Fruit fly (Drosophila melanogaster): ENCODE results near the gene PGRP-LB.
A peak's percentile ranks its signal among the peaks of the same experiment; 100 is the strongest.

The PGRP-LB gene

DNA sequence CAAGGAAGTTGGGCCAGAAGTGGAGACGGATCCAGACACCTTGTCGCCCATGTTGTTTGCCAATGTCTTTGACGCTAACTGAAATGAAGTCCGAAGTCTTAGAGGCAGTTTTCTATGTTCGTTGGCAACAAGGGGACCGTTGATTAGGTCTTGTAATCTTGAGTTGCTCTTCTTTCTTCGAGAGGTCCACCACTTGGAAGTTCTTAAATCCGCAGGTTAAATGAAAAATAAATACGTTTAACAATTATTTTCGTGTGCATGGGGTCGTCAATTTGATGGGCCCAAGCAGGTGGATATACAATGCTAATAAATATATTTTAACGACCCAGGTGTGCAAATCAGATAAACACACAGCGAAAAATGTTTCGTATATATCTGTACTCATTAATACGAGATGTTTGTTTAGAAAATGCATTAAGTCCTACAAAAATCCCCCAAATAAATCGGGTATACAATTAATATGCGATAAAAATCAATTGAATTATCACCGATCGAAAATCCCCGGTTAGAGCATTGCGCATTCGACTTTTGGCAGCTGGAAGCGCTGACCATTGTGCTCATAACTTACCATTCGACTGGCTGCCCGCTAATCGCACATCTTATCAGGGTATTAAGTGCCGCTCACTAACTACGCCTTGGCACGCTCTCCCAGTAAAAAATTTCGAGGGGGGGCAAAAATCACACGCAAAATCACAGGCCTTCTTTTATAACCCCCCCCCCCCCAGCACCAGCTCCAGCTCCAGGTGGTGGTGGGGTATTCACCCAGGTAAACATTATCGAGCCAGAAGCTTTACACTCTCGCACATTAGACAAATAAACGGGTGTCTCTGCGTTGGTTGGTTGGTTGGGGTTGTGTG is at the start of gene PGRP-LB:
TSS of gene PGRP-LB (minus strand) at position 51 of the 857 bp plus-strand sequence.
- TF ChIP-seq noc (tag; optimal IDR thresholded peaks at IDR 0.05) = no peak

DNA sequence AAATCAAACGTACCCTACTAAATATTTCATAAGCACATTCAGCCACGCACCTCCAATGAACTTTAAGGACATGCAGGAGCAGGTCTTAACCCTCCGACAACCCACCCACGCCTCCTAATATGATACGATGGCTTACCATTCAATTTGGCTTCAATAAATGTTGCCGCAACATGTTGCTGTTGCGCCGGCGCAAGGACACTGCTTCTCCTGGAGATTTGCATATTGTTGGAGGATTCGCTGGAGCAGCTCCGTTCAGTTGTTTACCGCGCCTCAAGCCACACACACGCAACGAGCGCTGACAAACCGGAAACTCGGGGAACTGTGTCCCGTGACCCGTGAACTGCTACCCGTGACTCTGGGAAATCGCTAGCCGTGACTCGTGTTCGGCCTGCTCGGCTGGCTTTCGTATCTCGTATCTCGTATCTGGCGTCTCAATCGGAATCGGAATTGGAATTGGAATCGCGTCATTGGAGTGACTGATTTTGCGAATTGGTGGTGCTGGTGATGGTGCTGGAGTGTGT is 39.4 kb upstream of the PGRP-LB start, which contains the start of gene dpr5:
TSS of gene dpr5 (plus strand) at position 270 of the 521 bp plus-strand sequence.
- no peak for TF ChIP-seq noc (tag; optimal IDR thresholded peaks at IDR 0.05)

DNA sequence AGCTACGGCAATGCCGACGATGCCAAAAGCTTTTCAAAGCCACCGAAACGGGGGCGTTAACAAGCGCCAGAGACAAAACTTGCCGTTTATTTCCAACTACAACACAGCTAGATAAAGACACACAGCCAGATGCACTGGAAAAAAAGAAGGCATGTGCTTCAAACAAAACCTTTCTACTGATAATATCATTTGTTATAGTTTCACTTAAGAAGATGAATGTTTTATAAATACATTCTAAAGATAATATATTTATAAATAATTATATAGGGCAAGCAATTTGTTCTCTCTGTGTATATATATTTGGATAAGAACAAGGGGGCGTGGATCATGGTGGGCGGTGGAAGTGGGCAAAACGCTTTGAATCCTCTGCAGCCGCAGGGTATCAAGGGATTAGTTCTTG is 29.9 kb upstream of the PGRP-LB start:
- TF ChIP-seq noc (tag; optimal IDR thresholded peaks at IDR 0.05) = no peak

DNA sequence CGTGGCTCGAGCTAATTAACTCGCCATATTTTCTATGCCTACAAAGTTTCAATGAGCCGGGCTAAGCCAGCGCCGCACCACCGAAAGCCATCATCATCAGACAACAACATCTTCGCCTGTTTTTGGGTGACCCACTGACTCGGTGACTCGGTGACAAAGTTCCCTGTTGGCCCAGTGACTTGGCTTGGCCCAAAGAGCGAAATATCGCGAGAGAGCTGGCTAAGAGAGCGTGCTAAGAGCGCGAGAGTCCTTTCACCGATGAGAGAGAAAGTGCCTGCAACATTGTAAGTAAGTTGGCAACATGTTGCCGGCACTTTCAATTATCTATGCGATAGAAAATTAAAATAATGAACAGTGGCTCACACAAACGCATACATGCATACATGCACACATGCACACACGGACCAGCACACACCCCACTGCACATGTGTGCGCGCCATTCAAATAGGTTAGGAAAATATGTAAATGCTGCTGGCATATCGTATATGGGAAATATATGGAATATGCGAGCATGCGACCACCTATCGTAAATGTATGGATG is 23.0 kb upstream of the PGRP-LB start:
- no peak for TF ChIP-seq noc (tag; optimal IDR thresholded peaks at IDR 0.05)

DNA sequence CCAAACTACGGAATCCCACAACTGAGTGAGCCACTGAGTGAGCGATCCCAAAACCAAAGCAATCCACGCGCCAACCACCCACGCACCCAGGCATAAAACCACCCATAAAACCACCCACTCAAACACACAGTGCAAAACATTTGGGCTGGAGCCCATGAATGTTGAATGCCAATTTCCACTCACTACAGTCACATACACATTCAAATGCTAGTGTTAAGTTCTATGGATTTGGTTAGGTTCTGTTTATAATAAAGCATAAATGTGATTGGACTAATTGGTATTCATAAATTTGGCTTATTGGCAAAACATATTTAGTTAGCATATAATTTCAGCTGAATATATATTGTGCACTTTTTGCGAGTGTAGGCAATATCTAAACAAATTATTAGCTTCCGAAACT is 9.4 kb upstream of the PGRP-LB start:
- no peak for TF ChIP-seq noc (tag; optimal IDR thresholded peaks at IDR 0.05)

DNA sequence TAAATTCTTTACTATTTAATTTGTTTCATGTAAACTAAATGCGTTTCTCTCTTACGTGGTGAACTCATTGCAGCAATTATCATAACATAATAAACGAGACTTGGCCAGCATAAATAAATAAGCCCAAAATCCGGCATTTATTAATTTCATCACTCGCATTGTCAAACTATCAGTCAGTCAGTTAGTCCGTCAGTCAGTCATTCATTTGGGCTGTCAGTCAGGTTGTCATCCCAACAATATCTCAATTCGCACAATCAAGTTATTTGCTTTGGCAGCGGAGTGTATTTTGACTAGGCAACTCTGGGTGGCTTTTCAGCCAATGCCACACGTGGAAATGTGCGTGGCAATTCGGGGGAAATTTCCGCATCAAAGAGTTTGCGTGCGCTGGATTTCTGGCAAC is 7.5 kb upstream of the PGRP-LB start:
- no peak for TF ChIP-seq noc (tag; optimal IDR thresholded peaks at IDR 0.05)

DNA sequence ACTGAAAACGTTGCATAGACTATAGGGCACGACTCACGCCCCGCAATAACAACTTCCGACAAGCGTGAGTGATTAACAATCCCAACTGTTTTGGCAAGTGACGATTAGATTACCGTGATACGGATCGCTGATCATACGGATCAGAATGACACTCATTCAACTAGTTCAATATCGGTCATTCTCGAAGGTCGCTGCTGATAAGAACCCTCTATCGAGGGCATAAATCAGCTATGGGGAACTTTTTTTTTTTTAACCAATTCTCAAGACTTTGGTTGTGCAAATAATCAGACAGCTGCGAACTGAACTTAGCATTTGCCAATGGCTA is 1.5 kb downstream of the PGRP-LB start:
- TF ChIP-seq noc (tag; optimal IDR thresholded peaks at IDR 0.05) = peak; percentile 15

DNA sequence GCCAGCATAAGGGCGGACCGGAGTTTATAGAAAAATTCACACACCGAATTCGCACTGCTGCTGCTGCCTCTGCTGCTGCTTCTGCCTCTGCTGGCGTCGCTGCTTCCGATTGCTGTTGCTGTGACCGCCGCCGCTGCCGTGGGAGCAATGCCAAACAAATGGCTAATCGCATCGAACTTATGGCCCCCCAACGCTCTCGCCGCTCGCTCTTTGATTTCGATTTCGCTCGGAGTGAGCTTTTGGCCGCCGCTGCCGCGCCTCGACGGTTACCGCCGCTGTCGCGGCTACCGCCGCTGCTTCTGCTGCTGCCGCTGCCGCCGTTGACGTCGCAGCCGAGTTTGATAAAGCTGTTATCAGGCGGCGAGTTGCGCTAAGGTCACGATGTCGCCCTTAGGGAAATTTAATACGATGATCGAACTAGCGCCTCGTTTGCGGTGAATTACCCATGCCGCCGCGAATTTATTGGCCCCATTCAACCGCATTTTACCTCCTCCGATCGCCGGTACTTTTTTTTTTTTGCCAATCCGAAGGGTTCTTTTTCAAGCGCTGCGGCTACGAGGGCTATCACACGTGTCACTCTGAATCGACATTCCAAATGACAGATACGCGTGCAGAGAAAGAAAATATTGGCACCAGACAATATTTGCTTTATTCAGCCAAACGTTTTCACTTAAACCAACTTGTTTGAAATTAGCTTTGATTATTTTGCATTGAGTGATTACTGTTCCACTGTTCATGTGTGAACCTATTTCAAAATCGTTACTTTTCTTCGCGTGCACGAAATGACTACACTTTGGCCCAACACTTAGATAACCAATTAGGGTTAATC is 2.1 kb downstream of the PGRP-LB start:
- TF ChIP-seq noc (tag; optimal IDR thresholded peaks at IDR 0.05) = no peak

DNA sequence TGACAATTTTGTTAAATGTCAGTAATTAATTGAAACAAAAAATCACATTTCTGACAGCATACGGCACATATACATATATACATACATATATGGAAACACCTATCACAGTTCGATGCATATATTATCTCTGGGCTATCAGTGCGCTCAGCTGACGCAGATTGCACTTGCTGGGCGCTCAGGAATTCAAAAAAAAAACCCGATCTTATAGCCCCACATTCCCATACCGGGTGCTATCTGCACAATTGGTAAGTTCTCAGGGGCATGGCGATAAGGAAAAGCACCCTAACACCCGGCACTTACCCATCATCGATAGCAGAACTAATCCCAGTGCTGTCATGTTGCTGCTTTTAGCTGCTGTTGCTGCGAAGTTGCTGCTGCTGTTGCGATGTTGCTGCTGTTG is 3.1 kb downstream of the PGRP-LB start:
- no peak for TF ChIP-seq noc (tag; optimal IDR thresholded peaks at IDR 0.05)

DNA sequence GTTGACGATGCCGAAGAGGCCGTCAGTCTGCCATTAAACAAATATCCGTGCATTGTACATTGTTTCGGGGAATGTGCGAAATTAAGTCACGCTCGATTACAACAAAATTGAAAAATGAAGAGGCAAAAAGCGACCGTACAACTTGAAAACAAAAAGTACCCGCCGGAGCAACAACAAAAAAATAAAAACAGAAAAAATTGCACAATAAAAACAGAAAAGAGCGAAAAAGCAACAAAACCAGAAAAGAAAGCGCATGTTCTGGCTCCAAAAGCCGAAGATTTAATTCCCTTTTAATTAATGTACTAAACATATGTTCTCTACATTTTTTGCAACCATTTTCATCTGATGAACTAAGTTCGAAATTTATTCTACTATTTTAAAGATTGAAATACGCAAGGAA is 3.8 kb downstream of the PGRP-LB start:
- TF ChIP-seq noc (tag; optimal IDR thresholded peaks at IDR 0.05) = no peak

DNA sequence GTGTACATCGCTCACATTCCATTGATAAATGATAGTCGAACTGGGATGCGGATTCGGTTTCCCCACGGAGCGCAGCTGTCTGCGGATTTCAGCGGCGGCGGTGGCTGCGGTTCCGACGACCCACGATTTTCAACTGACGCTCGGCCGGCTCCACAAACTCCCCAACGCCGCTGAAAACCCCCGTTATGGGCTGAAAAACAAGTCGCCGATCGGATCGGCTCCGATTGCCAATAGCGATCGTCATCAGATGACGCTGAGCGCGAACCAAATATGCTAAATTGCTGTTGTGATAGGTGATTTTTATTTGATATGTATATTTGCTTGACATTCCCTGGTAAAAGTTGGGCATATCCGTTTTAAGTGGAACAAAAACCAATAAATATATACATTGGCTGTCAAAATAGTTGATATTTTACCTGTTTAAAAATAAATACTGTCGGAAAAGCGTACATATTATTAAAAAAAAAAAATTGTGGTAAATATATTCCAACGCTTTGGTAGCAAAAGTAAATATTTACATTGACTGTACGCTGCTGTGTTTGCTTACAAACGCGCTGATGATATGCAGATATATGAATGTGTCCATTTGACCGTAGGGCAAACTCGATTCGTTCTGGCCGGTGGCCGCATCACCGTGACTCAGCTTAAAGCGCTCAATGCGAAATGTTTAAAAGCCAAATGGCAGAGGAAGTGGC is 6.0 kb downstream of the PGRP-LB start:
- TF ChIP-seq noc (tag; optimal IDR thresholded peaks at IDR 0.05) = peak; percentile 93

DNA sequence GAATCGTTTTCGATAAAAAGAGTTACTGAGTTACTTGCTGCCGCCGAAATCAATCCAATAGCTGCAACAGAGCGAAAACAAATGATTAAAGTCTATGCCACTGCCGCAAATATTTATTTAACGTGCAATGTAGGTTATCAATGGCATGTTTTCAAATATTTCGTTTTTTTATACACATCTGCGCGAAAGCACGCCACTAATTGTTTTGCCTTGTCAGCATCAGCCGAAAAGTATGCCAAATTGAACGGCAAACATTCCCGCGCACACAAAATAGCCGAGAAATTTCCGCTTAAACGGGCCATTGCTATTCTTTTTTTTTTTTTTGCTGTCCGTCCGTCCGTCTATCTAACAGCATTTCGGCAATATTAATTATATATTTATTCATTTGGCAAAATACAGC is 8.3 kb downstream of the PGRP-LB start:
- TF ChIP-seq noc (tag; optimal IDR thresholded peaks at IDR 0.05) = no peak

DNA sequence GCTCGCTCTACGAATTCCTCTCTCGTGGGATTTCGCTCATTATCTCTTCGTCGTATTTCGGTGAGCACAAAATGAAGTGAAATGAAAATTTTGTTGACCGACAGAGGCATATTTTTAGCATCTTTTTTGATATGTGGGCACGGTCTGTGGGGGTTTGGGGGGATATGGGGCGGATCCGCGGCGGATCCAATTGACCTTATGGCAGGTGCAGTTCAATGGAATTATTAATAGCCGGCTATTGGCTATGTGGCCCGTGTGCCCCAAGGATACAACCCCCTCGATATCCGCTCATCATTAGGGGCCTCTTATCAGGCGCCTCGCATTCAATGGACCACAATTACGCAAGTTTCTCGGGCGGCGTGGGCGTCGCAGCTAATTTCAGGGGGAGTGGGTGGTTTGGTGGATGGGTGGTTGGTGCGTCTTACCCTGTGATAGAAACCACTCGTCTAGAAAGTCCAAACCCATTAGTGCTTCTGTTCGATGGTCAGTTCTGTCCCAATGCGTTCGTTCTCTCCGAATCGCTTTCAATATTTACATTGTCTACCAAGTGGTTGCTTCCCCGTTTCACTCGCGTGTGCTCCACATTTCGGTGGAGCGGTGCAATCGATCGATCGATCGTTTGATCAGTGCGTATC is 9.0 kb downstream of the PGRP-LB start, which contains the start of gene sals:
TSS of gene sals (minus strand) at position 585 of the 635 bp plus-strand sequence.
- TF ChIP-seq noc (tag; optimal IDR thresholded peaks at IDR 0.05) = no peak

DNA sequence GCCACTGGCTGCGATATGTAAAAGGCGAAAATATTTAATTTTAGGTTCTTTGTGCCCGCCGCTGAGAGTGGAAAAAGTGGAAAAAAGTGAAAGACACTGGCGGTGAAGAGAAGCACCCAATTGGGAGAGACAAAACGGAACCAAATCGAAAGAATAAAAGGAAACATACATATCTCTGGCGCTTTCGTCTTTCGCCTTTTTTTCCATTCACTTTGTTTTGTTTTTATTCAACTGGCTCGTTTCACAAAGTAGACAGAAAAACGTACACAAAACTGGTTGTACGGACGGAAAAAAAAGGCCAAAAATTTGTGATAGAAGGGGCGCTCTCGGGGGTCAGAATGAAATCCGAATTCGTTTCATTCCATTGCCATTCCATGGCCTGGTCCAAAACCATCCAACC is 10.7 kb downstream of the PGRP-LB start:
- no peak for TF ChIP-seq noc (tag; optimal IDR thresholded peaks at IDR 0.05)

DNA sequence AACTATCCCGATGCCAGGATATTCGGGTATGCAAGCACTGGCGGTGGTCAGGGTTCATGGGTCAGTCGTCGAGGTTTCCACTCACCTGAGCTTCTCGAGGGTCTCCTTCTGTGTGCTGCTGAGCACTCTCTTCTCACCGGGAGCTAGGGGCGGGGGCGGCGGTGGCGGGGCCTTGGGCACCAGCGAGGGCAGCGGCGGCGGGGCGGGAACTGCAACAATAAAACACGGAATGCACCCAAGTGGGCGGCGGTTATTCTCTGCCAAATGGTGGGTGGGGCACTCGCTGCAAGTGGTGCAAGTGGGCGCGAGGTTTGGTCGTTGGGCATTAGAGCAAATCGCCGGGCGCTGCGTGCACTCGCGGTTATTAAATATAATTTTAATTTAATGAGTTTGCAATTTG is 19.3 kb downstream of the PGRP-LB start:
- TF ChIP-seq noc (tag; optimal IDR thresholded peaks at IDR 0.05) = no peak
